Worm (Caenorhabditis elegans) whole organism, late embryonic: Measurements from ENCODE around the gene F37A8.2.

Source experiments
- ama-1 ChIP-seq: fragments of 150-350 bp; optimal IDR thresholded peaks from 2 replicates; lab custom pipeline; 2014
- ceh-48 ChIP-seq: sonication (generic microtip); optimal IDR thresholded peaks from 2 replicates; lab custom pipeline; 2016; ENCODE audit warnings: missing genetic modification characterization, inconsistent platforms, missing compliant biosample characterization
- hlh-30 ChIP-seq: sonication (generic microtip); optimal IDR thresholded peaks from 2 replicates; lab custom pipeline; 2017; ENCODE audit warnings: antibody characterized with exemption, missing genetic modification characterization, missing compliant biosample characterization; ENCODE audit not compliant: insufficient read depth
- nhr-11 ChIP-seq: fragments of 150-350 bp; optimal IDR thresholded peaks from 2 replicates; lab custom pipeline; 2014; ENCODE audit warnings: missing biosample characterization, missing genetic modification characterization
- pag-3 ChIP-seq: sonication (generic microtip); optimal IDR thresholded peaks from 2 replicates; lab custom pipeline; 2016; ENCODE audit warnings: missing compliant biosample characterization, missing genetic modification characterization, borderline replicate concordance
- pat-9 ChIP-seq: fragments of 200-800 bp; sonication (Bioruptor generic); optimal IDR thresholded peaks from 2 replicates; lab custom pipeline; 2018; ENCODE audit warnings: mild to moderate bottlenecking, missing genetic modification characterization, moderate library complexity, missing compliant biosample characterization
- sox-2 ChIP-seq: fragments of 200-800 bp; sonication (Bioruptor generic); IDR thresholded peaks from 2 replicates; pipeline ENCODE4 v1.3.6; 2022; ENCODE audit warnings: missing genetic modification reagents, missing genetic modification characterization, missing compliant biosample characterization
- sox-4 ChIP-seq: sonication (generic microtip); optimal IDR thresholded peaks from 2 replicates; lab custom pipeline; 2017; ENCODE audit warnings: mild to moderate bottlenecking, missing genetic modification characterization, inconsistent platforms, missing compliant biosample characterization

DNA sequence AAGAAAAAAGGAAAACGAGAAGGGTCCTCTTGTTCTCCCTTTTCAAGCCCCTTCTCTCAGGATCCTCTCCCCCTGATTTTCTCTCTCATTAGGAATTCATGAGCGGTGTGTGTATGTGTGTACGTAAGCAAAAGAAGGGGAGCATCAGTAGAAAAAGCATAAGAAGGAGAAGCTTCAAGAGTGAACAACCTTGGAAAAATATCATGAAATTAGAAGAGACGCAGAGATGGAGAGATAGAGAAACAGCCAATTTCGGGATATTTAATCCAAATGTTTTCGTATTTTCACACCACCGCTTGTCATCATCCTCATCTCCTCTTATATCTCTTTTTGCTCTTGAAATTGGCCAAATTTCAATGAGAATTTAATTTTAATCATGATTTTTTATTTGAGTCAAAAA, 48.2 kb downstream of the F37A8.2 start:
- TF ChIP-seq sox-2 (GFP tag; lab: Robert Waterston, UW) (no peak), pat-9 (tag; lab: Kevin White, UChicago) (no peak), ama-1 (no peak), ceh-48 (no peak), hlh-30 (tag; lab: Kevin White, UChicago) (no peak), nhr-11 (tag; lab: Kevin White, UChicago) (no peak), pag-3 (tag; lab: Kevin White, UChicago) (no peak), sox-4 (tag; lab: Kevin White, UChicago) (no peak)
